Fruit fly (Drosophila melanogaster) Kc167 (cell line): ENCODE results near the gene CG9302.

Experiments used
- Sin3A ChIP-seq: fragments of >200 bp; optimal IDR thresholded peaks from 2 replicates; lab custom pipeline; 2018; ENCODE audit warnings: missing external identifiers
- h ChIP-seq: fragments of >200 bp; optimal IDR thresholded peaks from 3 replicates; lab custom pipeline; 2018; ENCODE audit warnings: missing external identifiers
- ttk ChIP-seq: sonication (Bioruptor generic); optimal IDR thresholded peaks from 2 replicates; lab custom pipeline; 2017; ENCODE audit warnings: missing external identifiers

DNA sequence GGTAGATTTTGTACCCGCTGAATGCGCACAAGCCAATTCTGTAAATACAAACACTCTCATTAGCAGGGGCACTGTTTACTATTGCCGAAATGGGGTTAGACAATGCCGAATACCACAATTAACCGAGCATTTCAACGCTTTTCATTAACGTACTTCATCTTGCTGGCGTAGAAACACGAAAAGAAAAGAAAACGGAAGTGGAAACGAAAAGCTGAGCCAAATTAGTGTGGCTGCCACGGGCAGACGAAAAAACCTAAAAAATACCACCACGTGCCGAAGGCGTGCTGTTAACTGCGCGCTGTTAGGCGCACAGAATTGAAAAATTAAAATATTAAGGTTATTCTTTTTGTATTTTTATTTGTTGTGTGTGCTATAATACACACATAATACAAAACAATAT, 16.6 kb upstream of the CG9302 start, which contains the start of gene RpL24:
- TF ChIP-seq h (lab: Kevin White, UChicago) (no peak), Sin3A (lab: Kevin White, UChicago) (no peak), ttk (no peak)
